Fruit fly (Drosophila melanogaster) whole organism, embryonic: Measurements from ENCODE around the gene Megf8.
A peak's percentile ranks its signal among the peaks of the same experiment; 100 is the strongest.

ENCODE experiments used
- Ada2b ChIP-seq: fragments of 200-800 bp; sonication (Bioruptor generic); IDR thresholded peaks from 2 replicates; pipeline ENCODE4 v1.3.6; 2022; ENCODE audit warnings: missing biosample characterization, missing genetic modification characterization
- CG1024 ChIP-seq: fragments of 200-800 bp; sonication (Bioruptor generic); IDR thresholded peaks from 2 replicates; pipeline ENCODE4 v1.3.6; 2022; ENCODE audit warnings: missing biosample characterization, missing genetic modification characterization
- CG10366 ChIP-seq: fragments of 200-800 bp; sonication (Bioruptor generic); IDR thresholded peaks from 2 replicates; pipeline ENCODE4 v1.3.6; 2022; ENCODE audit warnings: missing biosample characterization, missing genetic modification characterization
- CG13287 ChIP-seq: fragments of 200-800 bp; sonication (Bioruptor generic); IDR thresholded peaks from 2 replicates; pipeline ENCODE4 v1.3.6; 2022; ENCODE audit warnings: missing biosample characterization, missing genetic modification characterization; ENCODE audit not compliant: partially characterized antibody
- CG16863 ChIP-seq: fragments of 200-800 bp; sonication (Bioruptor generic); optimal IDR thresholded peaks from 3 replicates; lab custom pipeline; 2016; ENCODE audit warnings: missing biosample characterization, missing genetic modification characterization
- CG17359 ChIP-seq: fragments of 200-800 bp; sonication (Bioruptor generic); optimal IDR thresholded peaks from 3 replicates; lab custom pipeline; 2018; ENCODE audit warnings: missing biosample characterization, mild to moderate bottlenecking, missing genetic modification characterization, moderate library complexity
- CG17612 ChIP-seq: fragments of 200-800 bp; sonication (Bioruptor generic); IDR thresholded peaks from 2 replicates; pipeline ENCODE4 v1.3.6; 2022; ENCODE audit warnings: missing biosample characterization, missing genetic modification characterization
- CG17829 ChIP-seq: fragments of 200-800 bp; optimal IDR thresholded peaks from 2 replicates; lab custom pipeline; 2019; ENCODE audit warnings: missing biosample characterization, mild to moderate bottlenecking, missing genetic modification characterization, moderate library complexity
- CG18011 ChIP-seq: fragments of 200-800 bp; sonication (Bioruptor generic); optimal IDR thresholded peaks from 2 replicates; lab custom pipeline; 2017; ENCODE audit warnings: missing biosample characterization, missing genetic modification characterization, mild to moderate bottlenecking, moderate library complexity, missing genotype
- CG1832 ChIP-seq: fragments of 200-800 bp; sonication (Bioruptor generic); optimal IDR thresholded peaks from 2 replicates; lab custom pipeline; 2017; ENCODE audit warnings: missing biosample characterization, mild to moderate bottlenecking, missing genetic modification characterization, inconsistent platforms
- CG18476 ChIP-seq: fragments of 200-800 bp; sonication (Bioruptor generic); optimal IDR thresholded peaks from 2 replicates; lab custom pipeline; 2016; ENCODE audit warnings: missing biosample characterization, mild to moderate bottlenecking, missing genetic modification characterization
- CG2678 ChIP-seq: fragments of 200-800 bp; sonication (Bioruptor generic); optimal IDR thresholded peaks from 3 replicates; lab custom pipeline; 2019; ENCODE audit warnings: missing biosample characterization, mild to moderate bottlenecking, missing genetic modification characterization, moderate library complexity
- CG2712 ChIP-seq: fragments of 200-800 bp; optimal IDR thresholded peaks from 3 replicates; lab custom pipeline; 2019; ENCODE audit warnings: missing biosample characterization, mild to moderate bottlenecking, missing genetic modification characterization, moderate library complexity
- CG30020 ChIP-seq: fragments of 200-800 bp; optimal IDR thresholded peaks from 2 replicates; lab custom pipeline; 2019; ENCODE audit warnings: missing biosample characterization, mild to moderate bottlenecking, missing genetic modification characterization, moderate library complexity
- CG31365 ChIP-seq: fragments of 200-800 bp; sonication (Bioruptor generic); optimal IDR thresholded peaks from 2 replicates; lab custom pipeline; 2018; ENCODE audit warnings: missing biosample characterization, mild to moderate bottlenecking, missing genetic modification characterization
- CG33213 ChIP-seq: fragments of 200-800 bp; sonication (Bioruptor generic); optimal IDR thresholded peaks from 3 replicates; lab custom pipeline; 2016; ENCODE audit warnings: missing biosample characterization, missing genetic modification characterization
- CG42726 ChIP-seq: fragments of 200-800 bp; sonication (Bioruptor generic); IDR thresholded peaks from 2 replicates; pipeline ENCODE4 v1.3.6; 2022; ENCODE audit warnings: missing biosample characterization, missing genetic modification characterization; ENCODE audit not compliant: partially characterized antibody
- CG4424 ChIP-seq: fragments of 200-800 bp; sonication (Bioruptor generic); optimal IDR thresholded peaks from 3 replicates; lab custom pipeline; 2016; ENCODE audit warnings: missing biosample characterization, missing genetic modification characterization
- CG4854 ChIP-seq: fragments of 200-800 bp; sonication (Bioruptor generic); optimal IDR thresholded peaks from 2 replicates; lab custom pipeline; 2016; ENCODE audit warnings: missing biosample characterization, missing genetic modification characterization, inconsistent platforms
- CkIIα-i1 ChIP-seq: fragments of 200-800 bp; sonication (Bioruptor generic); IDR thresholded peaks from 2 replicates; pipeline ENCODE4 v1.3.6; 2022; ENCODE audit warnings: missing biosample characterization, missing genetic modification characterization
- ERR ChIP-seq: fragments of 200-800 bp; sonication (Bioruptor generic); optimal IDR thresholded peaks from 2 replicates; lab custom pipeline; 2016; ENCODE audit warnings: missing biosample characterization, missing genetic modification characterization
- HLH3B ChIP-seq: fragments of 200-800 bp; sonication (Bioruptor generic); IDR thresholded peaks from 2 replicates; pipeline ENCODE4 v1.3.6; 2022; ENCODE audit warnings: missing biosample characterization, missing genetic modification characterization
- Hr51 ChIP-seq, 2 experiments: fragments of 200-800 bp; sonication (Bioruptor generic); optimal IDR thresholded peaks; 2 replicates in 1 of 2; 3 replicates in 1 of 2; lab custom pipeline; 2016 to 2018; ENCODE audit warnings: missing biosample characterization in 2 of 2, missing genetic modification characterization in 2 of 2, mild to moderate bottlenecking in 1 of 2, moderate library complexity in 1 of 2
- Hr78 ChIP-seq, 2 experiments: fragments of 200-800 bp in 1 of 2; fragments of >200 bp in 1 of 2; sonication (Bioruptor generic) in 1 of 2; optimal IDR thresholded peaks; 2 replicates each; lab custom pipeline; 2017 to 2019; ENCODE audit warnings: missing biosample characterization in 2 of 2, missing genetic modification characterization in 2 of 2, mild to moderate bottlenecking in 1 of 2, moderate library complexity in 1 of 2
- Ravus ChIP-seq: fragments of 200-800 bp; sonication (Bioruptor generic); IDR thresholded peaks from 2 replicates; pipeline ENCODE4 v1.3.6; 2022; ENCODE audit warnings: missing biosample characterization, missing genetic modification characterization
- Rx ChIP-seq: fragments of 200-800 bp; sonication (Bioruptor generic); IDR thresholded peaks from 2 replicates; pipeline ENCODE4 v1.3.6; 2022; ENCODE audit warnings: missing biosample characterization, missing genetic modification characterization
- Sin3A ChIP-seq: fragments of >200 bp; optimal IDR thresholded peaks from 2 replicates; lab custom pipeline; 2018
- Sry-β ChIP-seq: fragments of 200-800 bp; sonication (Bioruptor generic); optimal IDR thresholded peaks from 2 replicates; lab custom pipeline; 2018; ENCODE audit warnings: missing biosample characterization, mild to moderate bottlenecking, missing genetic modification characterization, moderate library complexity
- croc ChIP-seq: fragments of 200-800 bp; sonication (Bioruptor generic); conservative IDR thresholded peaks from 3 replicates; pipeline ENCODE4 v1.3.6; 2022; ENCODE audit warnings: missing biosample characterization, missing genetic modification characterization
- da ChIP-seq: fragments of 200-800 bp; sonication (Bioruptor generic); optimal IDR thresholded peaks from 2 replicates; lab custom pipeline; 2016; ENCODE audit warnings: missing biosample characterization, missing genetic modification characterization
- dimm ChIP-seq: fragments of 200-800 bp; sonication (Bioruptor generic); IDR thresholded peaks from 2 replicates; pipeline ENCODE4 v1.3.6; 2022; ENCODE audit warnings: missing biosample characterization, missing genetic modification characterization
- fd102C ChIP-seq: fragments of 200-800 bp; sonication (Bioruptor generic); optimal IDR thresholded peaks from 2 replicates; lab custom pipeline; 2018; ENCODE audit warnings: missing biosample characterization, mild to moderate bottlenecking, missing genetic modification characterization, moderate library complexity
- gce ChIP-seq: fragments of 200-800 bp; sonication (Bioruptor generic); IDR thresholded peaks from 3 replicates; pipeline ENCODE4 v1.3.6; 2022; ENCODE audit warnings: missing biosample characterization, missing genetic modification characterization
- gsb ChIP-seq: fragments of 200-800 bp; sonication (Bioruptor generic); IDR thresholded peaks from 2 replicates; pipeline ENCODE4 v1.3.6; 2022; ENCODE audit warnings: missing biosample characterization, missing genetic modification characterization
- ham ChIP-seq: fragments of 200-800 bp; sonication (Bioruptor generic); IDR thresholded peaks from 2 replicates; pipeline ENCODE4 v1.3.6; 2022; ENCODE audit warnings: missing biosample characterization, missing genetic modification characterization
- ken ChIP-seq: fragments of 200-800 bp; sonication (Bioruptor generic); IDR thresholded peaks from 3 replicates; pipeline ENCODE4 v1.3.6; 2022; ENCODE audit warnings: missing biosample characterization, missing genetic modification characterization
- lola ChIP-seq, 3 experiments: fragments of >200 bp in 2 of 3; fragments of 200-800 bp in 1 of 3; sonication (Bioruptor generic) in 1 of 3; optimal IDR thresholded peaks; 2 replicates each; lab custom pipeline; 2017 to 2019; ENCODE audit warnings: missing biosample characterization in 3 of 3, missing genetic modification characterization in 3 of 3, mild to moderate bottlenecking in 1 of 3, moderate library complexity in 1 of 3
- luna ChIP-seq: fragments of 200-800 bp; sonication (Bioruptor generic); optimal IDR thresholded peaks from 2 replicates; lab custom pipeline; 2016; ENCODE audit warnings: missing biosample characterization, missing genetic modification characterization
- oc ChIP-seq: fragments of 200-800 bp; sonication (Bioruptor generic); optimal IDR thresholded peaks from 2 replicates; lab custom pipeline; 2018; ENCODE audit warnings: missing biosample characterization, mild to moderate bottlenecking, missing genetic modification characterization, moderate library complexity
- pnt ChIP-seq: fragments of 200-800 bp; sonication (Bioruptor generic); optimal IDR thresholded peaks from 3 replicates; lab custom pipeline; 2016; ENCODE audit warnings: missing biosample characterization, missing genetic modification characterization
- prd ChIP-seq, 3 experiments: fragments of >200 bp in 2 of 3; fragments of 200-800 bp in 1 of 3; sonication (Bioruptor generic) in 1 of 3; optimal IDR thresholded peaks in 2 of 3; IDR thresholded peaks in 1 of 3; 2 replicates in 2 of 3; 3 replicates in 1 of 3; pipeline versions ENCODE4 v1.3.6 to Lab custom; 2017 to 2022; ENCODE audit warnings: missing biosample characterization in 1 of 3, missing genetic modification characterization in 1 of 3
- sens ChIP-seq: fragments of 200-800 bp; sonication (Bioruptor generic); peaks from one replicate; lab custom pipeline; 2016; ENCODE audit warnings: missing biosample characterization, missing genetic modification characterization
- shn ChIP-seq: fragments of 200-800 bp; sonication (Bioruptor generic); optimal IDR thresholded peaks from 3 replicates; lab custom pipeline; 2016; ENCODE audit warnings: missing biosample characterization, missing genetic modification characterization
- sqz ChIP-seq: fragments of 200-800 bp; sonication (Bioruptor generic); optimal IDR thresholded peaks from 3 replicates; lab custom pipeline; 2018; ENCODE audit warnings: missing biosample characterization, mild to moderate bottlenecking, missing genetic modification characterization
- tgo ChIP-seq: fragments of 200-800 bp; sonication (Bioruptor generic); IDR thresholded peaks from 3 replicates; pipeline ENCODE4 v1.3.6; 2022; ENCODE audit warnings: missing biosample characterization, missing genetic modification characterization
- ttk ChIP-seq: fragments of 200-800 bp; sonication (Bioruptor generic); IDR thresholded peaks from 2 replicates; pipeline ENCODE4 v2.1.2; 2022; ENCODE audit warnings: missing biosample characterization, missing genetic modification characterization
- unc-4 ChIP-seq: fragments of 200-800 bp; sonication (Bioruptor generic); IDR thresholded peaks from 2 replicates; pipeline ENCODE4 v1.3.6; 2022; ENCODE audit warnings: missing biosample characterization, missing genetic modification characterization; ENCODE audit not compliant: partially characterized antibody
- zfh2 ChIP-seq: fragments of 200-800 bp; sonication (Bioruptor generic); optimal IDR thresholded peaks from 2 replicates; lab custom pipeline; 2016; ENCODE audit warnings: missing biosample characterization, missing genetic modification characterization

Gene Megf8

dm6 chr2L:8081640-8082485 is 38.6 kb downstream of the Megf8 start (continued):
- TF ChIP-seq prd (optimal IDR thresholded peaks at IDR 0.05; lab: Kevin White, UChicago) (no peak), prd (GFP tag; IDR thresholded peaks at IDR 0.05; lab: Robert Waterston, UW) (peak; percentile 67; the same call in 2 of the 3 replicates), pnt (peak; percentile 33), da (no peak), CkIIα-i1 (GFP tag; lab: Robert Waterston, UW) (no peak), CG18476 (GFP tag; lab: Kevin White, UChicago) (no peak), ham (peak; percentile 55; the same call in 1 of the 2 replicates), gce (GFP tag; lab: Robert Waterston, UW) (no peak), Hr51 (GFP tag; optimal IDR thresholded peaks at IDR 0.05; lab: Kevin White, UChicago) (peak; percentile 27 to 84), CG17359 (tag; lab: Kevin White, UChicago) (peak; percentile 64), ttk (GFP tag; lab: Robert Waterston, UW) (peak; percentile 86), zfh2 (GFP tag; lab: Kevin White, UChicago) (peak; percentile 26), ERR (no peak), ken (peak; percentile 59; the same call in 2 of the 3 replicates), CG16863 (GFP tag; lab: Kevin White, UChicago) (peak; percentile 43), dimm (GFP tag; lab: Robert Waterston, UW) (peak; percentile 56), Rx (GFP tag; lab: Robert Waterston, UW) (no peak), Ravus (GFP tag; lab: Robert Waterston, UW) (peak; percentile 63), CG30020 (tag; lab: Kevin White, UChicago) (peak; percentile 51), Sin3A (lab: Kevin White, UChicago) (no peak), gsb (GFP tag; lab: Robert Waterston, UW) (no peak), CG13287 (GFP tag; lab: Robert Waterston, UW) (no peak), HLH3B (GFP tag; lab: Robert Waterston, UW) (peak; percentile 90; the same call in 1 of the 2 replicates), CG4854 (GFP tag; lab: Kevin White, UChicago) (no peak), luna (GFP tag; lab: Kevin White, UChicago) (no peak), CG1024 (GFP tag; lab: Robert Waterston, UW) (peak; percentile 74; the same call in 1 of the 2 replicates), oc (tag; lab: Kevin White, UChicago) (peak; percentile 82), CG18011 (GFP tag; lab: Kevin White, UChicago) (peak; percentile 39), sens (peak; percentile 91), CG2678 (no peak), lola (GFP tag; optimal IDR thresholded peaks at IDR 0.05; lab: Kevin White, UChicago) (peak in 1 of 3 experiments; percentile 91), CG4424 (peak; percentile 64), sqz (GFP tag; lab: Kevin White, UChicago) (peak; percentile 63), fd102C (GFP tag; lab: Kevin White, UChicago) (peak; percentile 44), unc-4 (GFP tag; lab: Robert Waterston, UW) (no peak), croc (peak; percentile 74), CG31365 (no peak), CG17612 (GFP tag; lab: Robert Waterston, UW) (no peak), Hr78 (GFP tag; optimal IDR thresholded peaks at IDR 0.05; lab: Kevin White, UChicago) (peak in 1 of 2 experiments; percentile 64), Sry-β (GFP tag; lab: Kevin White, UChicago) (peak; percentile 26), CG33213 (GFP tag; lab: Kevin White, UChicago) (no peak), CG17829 (tag; lab: Kevin White, UChicago) (peak; percentile 90), shn (GFP tag; lab: Kevin White, UChicago) (no peak), CG42726 (GFP tag; lab: Robert Waterston, UW) (no peak), CG1832 (GFP tag; lab: Kevin White, UChicago) (no peak), tgo (GFP tag; lab: Robert Waterston, UW) (peak; percentile 92), CG10366 (GFP tag; lab: Robert Waterston, UW) (peak; percentile 84), CG2712 (tag; lab: Kevin White, UChicago) (peak; percentile 92), Ada2b (GFP tag; lab: Robert Waterston, UW) (no peak)
